Worm (Caenorhabditis elegans): ENCODE measurements around the gene R05D3.3.

The R05D3.3 gene

ce11 chrIII:8368619-8369018 lies 4.8 kb downstream of the R05D3.3 start, which contains the start of gene R05D3.9:
R05D3.9 (minus strand) TSS chrIII:8368719.
- TF ChIP-seq nhr-25 (tag; optimal IDR thresholded peaks at IDR 0.05) (peak; percentile 15), mdl-1 (tag; optimal IDR thresholded peaks at IDR 0.05) (no peak)

- no peak for TF ChIP-seq elt-3 (tag; optimal IDR thresholded peaks at IDR 0.05)
- no peak for TF ChIP-seq ztf-11 (tag; optimal IDR thresholded peaks at IDR 0.05)
- TF ChIP-seq pqm-1 (tag; optimal IDR thresholded peaks at IDR 0.05): no peak
- TF ChIP-seq daf-12 (tag; optimal IDR thresholded peaks at IDR 0.05): no peak
- no peak for TF ChIP-seq hmg-11 (tag; optimal IDR thresholded peaks at IDR 0.05)
- TF ChIP-seq tbx-2 (tag; optimal IDR thresholded peaks at IDR 0.05): no peak
- TF ChIP-seq ceh-16 (tag; optimal IDR thresholded peaks at IDR 0.05): no peak
- no peak for TF ChIP-seq elt-2 (tag; optimal IDR thresholded peaks at IDR 0.05)
- TF ChIP-seq lin-15B (tag; optimal IDR thresholded peaks at IDR 0.05): no peak
- no peak for TF ChIP-seq nhr-76 (tag; optimal IDR thresholded peaks at IDR 0.05)
- no peak for TF ChIP-seq R02D3.7 (tag; optimal IDR thresholded peaks at IDR 0.05)
- TF ChIP-seq nhr-11 (tag; optimal IDR thresholded peaks at IDR 0.05): no peak
- no peak for TF ChIP-seq aly-2 (tag; optimal IDR thresholded peaks at IDR 0.05)
- no peak for TF ChIP-seq zag-1 (tag; optimal IDR thresholded peaks at IDR 0.05)
- TF ChIP-seq eor-1 (tag; optimal IDR thresholded peaks at IDR 0.05): no peak
- no peak for TF ChIP-seq snpc-4 (tag; optimal IDR thresholded peaks at IDR 0.05)
- TF ChIP-seq ztf-4 (tag; optimal IDR thresholded peaks at IDR 0.05): no peak
- TF ChIP-seq nhr-43 (tag; optimal IDR thresholded peaks at IDR 0.05; ENCODE audit: poor library complexity, severe bottlenecking): no peak
Measured at ce11 chrIII:8369172-8369571, 5.4 kb downstream of the R05D3.3 start.

ce11 chrIII:8370188-8370587 lies 6.4 kb downstream of the R05D3.3 start:
- TF ChIP-seq nhr-67 (tag; optimal IDR thresholded peaks at IDR 0.05): no peak
- TF ChIP-seq hmg-11 (tag; optimal IDR thresholded peaks at IDR 0.05): no peak
- no peak for TF ChIP-seq elt-2 (tag; optimal IDR thresholded peaks at IDR 0.05)
- no peak for TF ChIP-seq nhr-12 (tag; optimal IDR thresholded peaks at IDR 0.05)
- no peak for TF ChIP-seq ceh-9 (tag; optimal IDR thresholded peaks at IDR 0.05)
- TF ChIP-seq ztf-4 (tag; optimal IDR thresholded peaks at IDR 0.05): no peak
- TF ChIP-seq mml-1 (tag; optimal IDR thresholded peaks at IDR 0.05): no peak
- TF ChIP-seq fkh-2 (tag; optimal IDR thresholded peaks at IDR 0.05): no peak
- no peak for TF ChIP-seq skn-1 (tag; optimal IDR thresholded peaks at IDR 0.05)
- TF ChIP-seq ceh-82 (tag; optimal IDR thresholded peaks at IDR 0.05): no peak
- no peak for TF ChIP-seq sea-2 (GFP tag; optimal IDR thresholded peaks at IDR 0.05)
- TF ChIP-seq jun-1 (tag; optimal IDR thresholded peaks at IDR 0.05): no peak

- peak; percentile 85 for TF ChIP-seq elt-2 (tag; optimal IDR thresholded peaks at IDR 0.05)
- TF ChIP-seq daf-12 (tag; optimal IDR thresholded peaks at IDR 0.05): no peak
- peak; percentile 14 for TF ChIP-seq pqm-1 (tag; optimal IDR thresholded peaks at IDR 0.05)
- peak; percentile 59 for TF ChIP-seq egl-5 (tag; optimal IDR thresholded peaks at IDR 0.05)
- no peak for TF ChIP-seq nhr-25 (tag; optimal IDR thresholded peaks at IDR 0.05)
- peak; percentile 70 for TF ChIP-seq elt-1 (tag; optimal IDR thresholded peaks at IDR 0.05)
- TF ChIP-seq jun-1 (tag; optimal IDR thresholded peaks at IDR 0.05): peak; percentile 6
- TF ChIP-seq snpc-4 (tag; optimal IDR thresholded peaks at IDR 0.05): peak; percentile 19
- no peak for TF ChIP-seq nhr-28 (tag; optimal IDR thresholded peaks at IDR 0.05)
- TF ChIP-seq zag-1 (tag; optimal IDR thresholded peaks at IDR 0.05): no peak
- TF ChIP-seq pha-4 (tag; optimal IDR thresholded peaks at IDR 0.05): peak; percentile 2
- peak; percentile 17 for TF ChIP-seq hmg-11 (tag; optimal IDR thresholded peaks at IDR 0.05)
- peak; percentile 88 for TF ChIP-seq nfya-1 (tag; optimal IDR thresholded peaks at IDR 0.05; ENCODE audit: insufficient read depth)
- TF ChIP-seq mdl-1 (tag; optimal IDR thresholded peaks at IDR 0.05): peak; percentile 55
Measured at ce11 chrIII:8370846-8371257, 7.0 kb downstream of the R05D3.3 start.

- TF ChIP-seq sea-2 (GFP tag; optimal IDR thresholded peaks at IDR 0.05) (no peak), R02D3.7 (tag; optimal IDR thresholded peaks at IDR 0.05) (no peak), mdl-1 (tag; optimal IDR thresholded peaks at IDR 0.05) (no peak), skn-1 (tag; optimal IDR thresholded peaks at IDR 0.05) (no peak), nhr-77 (tag; optimal IDR thresholded peaks at IDR 0.05) (no peak), lin-39 (tag; optimal IDR thresholded peaks at IDR 0.05) (no peak)
Measured at ce11 chrIII:8371595-8372305, 7.9 kb downstream of the R05D3.3 start, which contains the start of gene lmbr-1. lmbr-1 (plus strand) TSS chrIII:8372255.
